Worm (Caenorhabditis elegans) whole organism, L2 larva: Measurements from ENCODE around the gene F10C1.3.
A peak's percentile ranks its signal among the peaks of the same experiment; 100 is the strongest.

Source experiments
- ZK546.5 ChIP-seq: sonication (generic microtip); optimal IDR thresholded peaks from 2 replicates; lab custom pipeline; 2017; ENCODE audit warnings: missing biosample characterization, missing genetic modification characterization
- elt-3 ChIP-seq: sonication (generic microtip); optimal IDR thresholded peaks from 2 replicates; lab custom pipeline; 2017; ENCODE audit warnings: missing biosample characterization, missing genetic modification characterization
- gmeb-1 ChIP-seq: fragments of 150-350 bp; optimal IDR thresholded peaks from 2 replicates; lab custom pipeline; 2014; ENCODE audit warnings: missing biosample characterization, missing genetic modification characterization
- lin-13 ChIP-seq: fragments of 150-350 bp; optimal IDR thresholded peaks from 2 replicates; lab custom pipeline; 2014; ENCODE audit warnings: missing biosample characterization, missing genetic modification reagents, missing genetic modification characterization
- mab-5 ChIP-seq: fragments of 150-350 bp; optimal IDR thresholded peaks from 2 replicates; lab custom pipeline; 2014; ENCODE audit warnings: missing biosample characterization, missing genetic modification characterization
- nhr-11 ChIP-seq: fragments of 150-350 bp; optimal IDR thresholded peaks from 2 replicates; lab custom pipeline; 2014; ENCODE audit warnings: missing biosample characterization, missing genetic modification characterization
- nhr-12 ChIP-seq: fragments of 150-350 bp; optimal IDR thresholded peaks from 2 replicates; lab custom pipeline; 2014; ENCODE audit warnings: missing biosample characterization, missing genetic modification characterization
- nhr-237 ChIP-seq: fragments of 150-350 bp; optimal IDR thresholded peaks from 2 replicates; lab custom pipeline; 2014; ENCODE audit warnings: missing biosample characterization, missing genetic modification characterization
- nhr-77 ChIP-seq: fragments of 150-350 bp; optimal IDR thresholded peaks from 2 replicates; lab custom pipeline; 2014; ENCODE audit warnings: missing biosample characterization, missing genetic modification characterization
- skn-1 ChIP-seq: sonication (generic microtip); optimal IDR thresholded peaks from 2 replicates; lab custom pipeline; 2017; ENCODE audit warnings: missing biosample characterization, missing genetic modification characterization
- snpc-4 ChIP-seq: fragments of 150-350 bp; optimal IDR thresholded peaks from 2 replicates; lab custom pipeline; 2014; ENCODE audit warnings: missing biosample characterization, missing genetic modification characterization
- unc-55 ChIP-seq: fragments of 150-350 bp; sonication (generic microtip); optimal IDR thresholded peaks from 3 replicates; lab custom pipeline; 2014; ENCODE audit warnings: missing biosample characterization, missing genetic modification reagents, missing genetic modification characterization
- unc-62 ChIP-seq: fragments of 150-350 bp; optimal IDR thresholded peaks from 2 replicates; lab custom pipeline; 2014; ENCODE audit warnings: missing biosample characterization, missing genetic modification reagents, missing genetic modification characterization
- zag-1 ChIP-seq: fragments of 150-350 bp; optimal IDR thresholded peaks from 2 replicates; lab custom pipeline; 2014; ENCODE audit warnings: missing biosample characterization, missing genetic modification characterization

DNA sequence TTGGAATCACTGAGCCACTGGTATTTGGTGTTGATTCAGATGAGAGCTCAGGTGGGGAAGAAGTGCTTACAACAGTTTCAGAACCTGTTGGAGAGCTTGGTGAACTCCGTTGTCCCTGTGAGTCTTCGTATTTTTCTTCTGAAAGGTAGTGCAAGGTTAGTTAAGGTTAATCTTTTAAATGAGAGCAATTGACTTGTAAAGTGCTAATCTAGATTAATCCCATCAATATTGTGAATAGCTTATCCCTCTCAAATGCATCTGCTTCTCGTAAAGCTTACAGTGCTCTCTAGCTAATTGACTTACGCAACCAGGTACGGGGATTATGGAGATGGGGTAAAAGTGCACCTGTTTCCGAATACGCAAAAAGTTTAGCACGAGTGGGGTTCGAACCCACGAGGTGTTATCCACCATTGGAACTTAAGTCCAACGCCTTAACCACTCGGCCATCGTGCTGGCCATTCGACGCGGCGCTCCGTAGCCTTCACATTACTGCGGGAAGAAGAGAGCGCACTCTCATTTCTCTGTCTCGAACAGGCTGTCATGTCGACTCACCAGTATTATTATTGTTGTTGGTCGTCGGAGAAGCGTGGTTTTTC is 15.1 kb upstream of the F10C1.3 start:
- TF ChIP-seq skn-1 (tag; lab: Kevin White, UChicago) (no peak), gmeb-1 (tag; lab: Kevin White, UChicago) (peak; percentile 22), elt-3 (tag; lab: Kevin White, UChicago) (no peak), mab-5 (no peak), unc-62 (no peak), nhr-77 (tag; lab: Kevin White, UChicago) (no peak), nhr-11 (tag; lab: Kevin White, UChicago) (no peak), ZK546.5 (no peak), lin-13 (GFP tag; lab: Kevin White, UChicago) (no peak), nhr-237 (tag; lab: Kevin White, UChicago) (no peak), zag-1 (tag; lab: Kevin White, UChicago) (no peak), unc-55 (GFP tag; lab: Kevin White, UChicago) (no peak), nhr-12 (tag; lab: Kevin White, UChicago) (no peak), snpc-4 (tag; lab: Kevin White, UChicago) (no peak)
